Fruit fly (Drosophila melanogaster) whole organism, embryonic: ENCODE measurements around the gene Arr1.

Source experiments
- Abd-B ChIP-seq: fragments of 200-800 bp; sonication (Bioruptor generic); optimal IDR thresholded peaks from 2 replicates; lab custom pipeline; 2018; ENCODE audit warnings: missing biosample characterization, mild to moderate bottlenecking, missing genetic modification characterization, moderate library complexity
- B-H1 ChIP-seq: fragments of 200-800 bp; sonication (Bioruptor generic); IDR thresholded peaks from 3 replicates; pipeline ENCODE4 v1.3.6; 2022; ENCODE audit warnings: missing biosample characterization, missing genetic modification characterization
- Bgb ChIP-seq: fragments of 200-800 bp; sonication (Bioruptor generic); IDR thresholded peaks from 2 replicates; pipeline ENCODE4 v1.3.6; 2022; ENCODE audit warnings: missing biosample characterization, missing genetic modification characterization; ENCODE audit not compliant: partially characterized antibody
- CG11723 ChIP-seq: fragments of 200-800 bp; sonication (Bioruptor generic); optimal IDR thresholded peaks from 2 replicates; lab custom pipeline; 2017; ENCODE audit warnings: missing biosample characterization, mild to moderate bottlenecking, missing genetic modification characterization
- CG13296 ChIP-seq: fragments of 200-800 bp; sonication (Bioruptor generic); optimal IDR thresholded peaks from 3 replicates; lab custom pipeline; 2018; ENCODE audit warnings: missing biosample characterization, mild to moderate bottlenecking, missing genetic modification characterization
- CG15011 ChIP-seq: fragments of 200-800 bp; sonication (Bioruptor generic); optimal IDR thresholded peaks from 3 replicates; lab custom pipeline; 2018; ENCODE audit warnings: missing biosample characterization, mild to moderate bottlenecking, missing genetic modification characterization
- CG17328 ChIP-seq: fragments of 200-800 bp; sonication (Bioruptor generic); IDR thresholded peaks from 2 replicates; pipeline ENCODE4 v1.3.6; 2022; ENCODE audit warnings: missing biosample characterization, missing genetic modification characterization
- CG18011 ChIP-seq: fragments of 200-800 bp; sonication (Bioruptor generic); optimal IDR thresholded peaks from 2 replicates; lab custom pipeline; 2017; ENCODE audit warnings: missing biosample characterization, missing genetic modification characterization, mild to moderate bottlenecking, moderate library complexity, missing genotype
- CG2120 ChIP-seq: fragments of 200-800 bp; sonication (Bioruptor generic); optimal IDR thresholded peaks from 3 replicates; lab custom pipeline; 2016; ENCODE audit warnings: missing biosample characterization, missing genetic modification characterization
- CG2678 ChIP-seq: fragments of 200-800 bp; sonication (Bioruptor generic); optimal IDR thresholded peaks from 3 replicates; lab custom pipeline; 2019; ENCODE audit warnings: missing biosample characterization, mild to moderate bottlenecking, missing genetic modification characterization, moderate library complexity
- CG2875 ChIP-seq: fragments of 200-800 bp; sonication (Bioruptor generic); optimal IDR thresholded peaks from 2 replicates; lab custom pipeline; 2017; ENCODE audit warnings: missing biosample characterization, mild to moderate bottlenecking, missing genetic modification characterization, missing genetic modification reagents
- CG30020 ChIP-seq: fragments of 200-800 bp; optimal IDR thresholded peaks from 2 replicates; lab custom pipeline; 2019; ENCODE audit warnings: missing biosample characterization, mild to moderate bottlenecking, missing genetic modification characterization, moderate library complexity
- CG32532 ChIP-seq: fragments of 200-800 bp; sonication (Bioruptor generic); IDR thresholded peaks from 2 replicates; pipeline ENCODE4 v1.3.6; 2022; ENCODE audit warnings: missing biosample characterization, missing genetic modification characterization
- CG33557 ChIP-seq: fragments of 200-800 bp; sonication (Bioruptor generic); optimal IDR thresholded peaks from 2 replicates; lab custom pipeline; 2019; ENCODE audit warnings: missing biosample characterization, mild to moderate bottlenecking, missing genetic modification characterization, moderate library complexity
- CG3995 ChIP-seq: fragments of 200-800 bp; sonication (Bioruptor generic); optimal IDR thresholded peaks from 3 replicates; lab custom pipeline; 2016; ENCODE audit warnings: missing biosample characterization, missing genetic modification characterization
- CG4360 ChIP-seq: fragments of 200-800 bp; sonication (Bioruptor generic); IDR thresholded peaks from 2 replicates; pipeline ENCODE4 v1.3.6; 2022; ENCODE audit warnings: missing biosample characterization, missing genetic modification characterization
- CG43689 ChIP-seq: fragments of 200-800 bp; sonication (Bioruptor generic); IDR thresholded peaks from 2 replicates; pipeline ENCODE4 v1.3.6; 2022; ENCODE audit warnings: missing biosample characterization, missing genetic modification characterization
- CG4730 ChIP-seq: fragments of 200-800 bp; sonication (Bioruptor generic); IDR thresholded peaks from 2 replicates; pipeline ENCODE4 v1.3.6; 2022; ENCODE audit warnings: missing biosample characterization, missing genetic modification characterization
- CG6254 ChIP-seq: fragments of 200-800 bp; sonication (Bioruptor generic); optimal IDR thresholded peaks from 3 replicates; lab custom pipeline; 2017; ENCODE audit warnings: mild to moderate bottlenecking, missing biosample characterization, missing genetic modification reagents, missing genetic modification characterization
- CG8290 ChIP-seq, 3 experiments: fragments of 200-800 bp; sonication (Bioruptor generic); optimal IDR thresholded peaks; 2 replicates each; lab custom pipeline; 2016 to 2019; ENCODE audit warnings: missing biosample characterization in 3 of 3, missing genetic modification characterization in 3 of 3, mild to moderate bottlenecking in 2 of 3, moderate library complexity in 1 of 3
- Dad ChIP-seq: fragments of 200-800 bp; sonication (Bioruptor generic); optimal IDR thresholded peaks from 3 replicates; lab custom pipeline; 2016; ENCODE audit warnings: missing biosample characterization, missing genetic modification characterization
- Dip3 ChIP-seq: fragments of 200-800 bp; sonication (Bioruptor generic); optimal IDR thresholded peaks from 3 replicates; lab custom pipeline; 2016; ENCODE audit warnings: missing biosample characterization, missing genetic modification characterization
- E2f2 ChIP-seq: fragments of 200-800 bp; sonication (Bioruptor generic); IDR thresholded peaks from 2 replicates; pipeline ENCODE4 v1.3.6; 2022; ENCODE audit warnings: missing biosample characterization, missing genetic modification characterization
- HLH4C ChIP-seq: fragments of 200-800 bp; sonication (Bioruptor generic); IDR thresholded peaks from 3 replicates; pipeline ENCODE4 v1.3.6; 2022; ENCODE audit warnings: missing biosample characterization, missing genetic modification characterization; ENCODE audit not compliant: partially characterized antibody
- Hmr ChIP-seq: fragments of 200-800 bp; sonication (Bioruptor generic); optimal IDR thresholded peaks from 3 replicates; lab custom pipeline; 2017; ENCODE audit warnings: mild to moderate bottlenecking, missing biosample characterization, missing genetic modification reagents, missing genetic modification characterization
- Hr51 ChIP-seq, 2 experiments: fragments of 200-800 bp; sonication (Bioruptor generic); optimal IDR thresholded peaks; 2 replicates in 1 of 2; 3 replicates in 1 of 2; lab custom pipeline; 2016 to 2018; ENCODE audit warnings: missing biosample characterization in 2 of 2, missing genetic modification characterization in 2 of 2, mild to moderate bottlenecking in 1 of 2, moderate library complexity in 1 of 2
- MTF-1 ChIP-seq: fragments of 200-800 bp; sonication (Bioruptor generic); optimal IDR thresholded peaks from 2 replicates; lab custom pipeline; 2018; ENCODE audit warnings: missing biosample characterization, mild to moderate bottlenecking, missing genetic modification characterization, borderline replicate concordance
- NC2β ChIP-seq: fragments of 200-800 bp; sonication (Bioruptor generic); optimal IDR thresholded peaks from 2 replicates; lab custom pipeline; 2016; ENCODE audit warnings: missing biosample characterization, missing genetic modification characterization
- Nf-YC ChIP-seq: fragments of 200-800 bp; optimal IDR thresholded peaks from 3 replicates; lab custom pipeline; 2019; ENCODE audit warnings: missing biosample characterization, mild to moderate bottlenecking, missing genetic modification characterization, moderate library complexity
- Pdp1 ChIP-seq, 2 experiments: fragments of 200-800 bp; sonication (Bioruptor generic); optimal IDR thresholded peaks; 3 replicates each; lab custom pipeline; 2016; ENCODE audit warnings: missing biosample characterization in 2 of 2, missing genetic modification characterization in 2 of 2, mild to moderate bottlenecking in 1 of 2, moderate library complexity in 1 of 2
- Poxn ChIP-seq: fragments of 200-800 bp; sonication (Bioruptor generic); IDR thresholded peaks from 2 replicates; pipeline ENCODE4 v1.3.6; 2022; ENCODE audit warnings: missing biosample characterization, missing genetic modification characterization
- Xrp1 ChIP-seq: fragments of 200-800 bp; sonication (Bioruptor generic); IDR thresholded peaks from 2 replicates; pipeline ENCODE4 v1.3.6; 2022; ENCODE audit warnings: missing biosample characterization, missing genetic modification characterization
- ac ChIP-seq: fragments of 200-800 bp; sonication (Bioruptor generic); optimal IDR thresholded peaks from 3 replicates; lab custom pipeline; 2017; ENCODE audit warnings: missing biosample characterization, mild to moderate bottlenecking, missing genetic modification characterization
- bab2 ChIP-seq: fragments of 200-800 bp; sonication (Bioruptor generic); optimal IDR thresholded peaks from 2 replicates; lab custom pipeline; 2016; ENCODE audit warnings: missing biosample characterization, missing genetic modification characterization
- cas ChIP-seq: fragments of 200-800 bp; sonication (Bioruptor generic); IDR thresholded peaks from 2 replicates; pipeline ENCODE4 v1.3.6; 2022; ENCODE audit warnings: missing biosample characterization, missing genetic modification characterization
- ci ChIP-seq: fragments of 200-800 bp; sonication (Bioruptor generic); IDR thresholded peaks from 3 replicates; pipeline ENCODE4 v1.3.6; 2022; ENCODE audit warnings: missing biosample characterization, missing genetic modification characterization
- fd102C ChIP-seq: fragments of 200-800 bp; sonication (Bioruptor generic); optimal IDR thresholded peaks from 2 replicates; lab custom pipeline; 2018; ENCODE audit warnings: missing biosample characterization, mild to moderate bottlenecking, missing genetic modification characterization, moderate library complexity
- fd3F ChIP-seq: fragments of 200-800 bp; sonication (Bioruptor generic); optimal IDR thresholded peaks from 2 replicates; lab custom pipeline; 2018; ENCODE audit warnings: missing biosample characterization, mild to moderate bottlenecking, missing genetic modification characterization, moderate library complexity
- lilli ChIP-seq: fragments of 200-800 bp; sonication (Bioruptor generic); optimal IDR thresholded peaks from 3 replicates; lab custom pipeline; 2016; ENCODE audit warnings: missing biosample characterization, missing genetic modification characterization
- lmd ChIP-seq: fragments of 200-800 bp; sonication (Bioruptor generic); IDR thresholded peaks from 2 replicates; pipeline ENCODE4 v1.3.6; 2022; ENCODE audit warnings: missing biosample characterization, missing genetic modification characterization
- maf-S ChIP-seq: fragments of 200-800 bp; sonication (Bioruptor generic); optimal IDR thresholded peaks from 2 replicates; lab custom pipeline; 2016; ENCODE audit warnings: missing biosample characterization, missing genetic modification characterization
- pros ChIP-seq: fragments of 200-800 bp; sonication (Bioruptor generic); optimal IDR thresholded peaks from 3 replicates; lab custom pipeline; 2019; ENCODE audit warnings: missing biosample characterization, mild to moderate bottlenecking, missing genetic modification characterization, moderate library complexity
- rib ChIP-seq: fragments of 200-800 bp; sonication (Bioruptor generic); IDR thresholded peaks from 2 replicates; pipeline ENCODE4 v1.3.6; 2022; ENCODE audit warnings: missing biosample characterization, missing genetic modification characterization
- sob ChIP-seq: fragments of 200-800 bp; sonication (Bioruptor generic); IDR thresholded peaks from 2 replicates; pipeline ENCODE4 v1.3.6; 2022; ENCODE audit warnings: missing biosample characterization, missing genetic modification characterization
- sug ChIP-seq: fragments of 200-800 bp; optimal IDR thresholded peaks from 2 replicates; lab custom pipeline; 2019; ENCODE audit warnings: missing biosample characterization, mild to moderate bottlenecking, missing genetic modification characterization, moderate library complexity
- tio ChIP-seq: fragments of 200-800 bp; sonication (Bioruptor generic); optimal IDR thresholded peaks from 2 replicates; lab custom pipeline; 2017; ENCODE audit warnings: missing biosample characterization, missing genetic modification characterization, inconsistent platforms
- yki ChIP-seq: fragments of >200 bp; optimal IDR thresholded peaks from 3 replicates; lab custom pipeline; 2018

Arr1 gene

DNA sequence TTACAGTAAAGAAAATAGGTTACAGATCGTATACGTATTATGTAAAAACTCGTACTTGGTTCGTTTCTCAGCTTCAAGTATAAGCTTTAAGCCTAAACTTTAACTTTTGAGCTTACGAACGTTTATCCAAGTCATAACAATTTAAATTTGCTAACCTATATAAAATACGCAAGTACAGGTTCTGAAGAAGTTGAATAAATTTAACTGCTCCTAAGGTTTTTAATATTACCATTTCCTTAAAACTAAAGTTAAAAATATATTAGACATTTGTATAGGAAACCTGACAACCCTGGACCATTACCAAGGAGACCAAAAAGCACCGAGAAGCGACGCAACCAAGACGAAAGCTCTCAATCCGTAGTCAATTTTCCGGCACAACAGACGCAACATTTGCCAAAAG, 41.6 kb downstream of the Arr1 start, which contains the start of gene CG5758 (continued):
- TF ChIP-seq maf-S (GFP tag; lab: Kevin White, UChicago) (no peak), Pdp1 (GFP tag; optimal IDR thresholded peaks at IDR 0.05; lab: Kevin White, UChicago) (peak in 1 of 2 experiments; percentile 64), lilli (GFP tag; lab: Kevin White, UChicago) (peak; percentile 44), tio (GFP tag; lab: Kevin White, UChicago) (no peak), ci (GFP tag; lab: Robert Waterston, UW) (0 out of 3 replicates have a peak, but pooled peaks have one; percentile 37), Hmr (GFP tag; lab: Kevin White, UChicago) (peak; percentile 59), Hr51 (GFP tag; optimal IDR thresholded peaks at IDR 0.05; lab: Kevin White, UChicago) (peak in 1 of 2 experiments; percentile 57), CG32532 (GFP tag; lab: Robert Waterston, UW) (peak; percentile 42; the same call in 1 of the 2 replicates), CG2678 (tag; lab: Kevin White, UChicago) (peak; percentile 36), CG43689 (GFP tag; lab: Robert Waterston, UW) (no peak), B-H1 (no peak; the same call in 2 of the 3 replicates), CG15011 (GFP tag; lab: Kevin White, UChicago) (no peak)
- TF ChIP-seq, all 482 proteins: peak for 59

DNA sequence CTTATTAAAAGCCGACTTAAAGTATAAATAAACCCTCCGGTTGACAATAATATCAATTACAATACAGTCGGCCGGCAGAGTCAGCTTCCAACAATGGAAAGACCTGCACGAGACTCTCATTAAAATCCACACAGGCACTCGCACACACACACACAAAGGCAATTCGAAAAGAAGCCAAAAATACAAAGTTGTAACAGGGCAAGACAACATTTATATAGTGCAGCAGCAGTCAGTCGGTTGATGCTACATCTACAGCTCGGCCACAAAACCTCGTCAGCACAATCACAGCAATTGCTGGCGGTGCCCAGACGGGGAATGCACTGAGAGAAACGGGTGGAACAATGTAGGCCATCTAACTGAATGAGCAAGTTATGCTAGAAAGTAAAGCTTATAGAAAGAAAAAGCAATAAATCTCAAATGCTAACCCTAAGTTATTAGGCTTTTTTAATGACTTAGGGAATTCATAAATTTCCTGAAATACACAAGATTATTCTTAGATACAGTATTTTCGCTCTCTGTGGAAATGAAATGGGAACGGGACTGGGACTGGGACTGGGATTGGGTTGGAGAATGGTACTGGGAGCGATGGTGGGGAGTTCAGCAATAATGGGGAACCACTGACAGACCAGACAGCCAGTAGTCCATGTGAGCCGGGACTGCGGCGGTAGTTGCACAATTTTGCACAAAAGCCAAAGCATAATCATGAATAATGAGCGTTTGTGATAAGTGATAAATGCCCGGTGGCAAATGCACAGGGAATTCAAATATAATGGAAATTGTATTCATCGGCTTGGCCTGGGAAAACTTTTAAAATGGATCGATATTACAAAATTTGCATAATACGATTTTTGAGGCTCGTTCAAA, 43.5 kb downstream of the Arr1 start:
- TF ChIP-seq MTF-1 (GFP tag; lab: Kevin White, UChicago), result peak; percentile 16
- no peak for TF ChIP-seq CG30020 (tag; lab: Kevin White, UChicago)
- no peak for TF ChIP-seq pros (GFP tag; lab: Kevin White, UChicago)
- TF ChIP-seq CG18011, result no peak
- peak; percentile 23 for TF ChIP-seq CG6254 (GFP tag; lab: Kevin White, UChicago)
- no peak for TF ChIP-seq Nf-YC (tag; lab: Kevin White, UChicago)
- no peak for TF ChIP-seq cas (GFP tag; lab: Robert Waterston, UW)
- peak; percentile 64 for TF ChIP-seq Xrp1
- TF ChIP-seq CG2120 (GFP tag; lab: Kevin White, UChicago), result peak; percentile 57
- peak; percentile 6 for TF ChIP-seq NC2β (GFP tag; lab: Kevin White, UChicago)
- peak; percentile 16 for TF ChIP-seq Dad (GFP tag; lab: Kevin White, UChicago)
- TF ChIP-seq HLH4C (GFP tag; lab: Robert Waterston, UW), result no peak
- TF ChIP-seq CG4730 (GFP tag; lab: Robert Waterston, UW), result no peak
- no peak for TF ChIP-seq yki (lab: Kevin White, UChicago)
- no peak for TF ChIP-seq rib
- peak; percentile 48; the same call in 1 of the 2 replicates for TF ChIP-seq CG17328 (GFP tag; lab: Robert Waterston, UW)
- peak; percentile 55 for TF ChIP-seq lmd (GFP tag; lab: Robert Waterston, UW)
- TF ChIP-seq sug (tag; lab: Kevin White, UChicago), result no peak
- no peak for TF ChIP-seq CG33557 (GFP tag; lab: Kevin White, UChicago)
- TF ChIP-seq Abd-B (GFP tag; lab: Kevin White, UChicago), result peak; percentile 57
- TF ChIP-seq bab2 (GFP tag; lab: Kevin White, UChicago), result peak; percentile 20
- TF ChIP-seq ac (GFP tag; lab: Kevin White, UChicago), result no peak
- no peak for TF ChIP-seq CG4360 (GFP tag; lab: Robert Waterston, UW)
- TF ChIP-seq E2f2 (GFP tag; lab: Robert Waterston, UW), result 0 out of 2 replicates have a peak, but pooled peaks have one; percentile 19
- no peak for TF ChIP-seq CG8290 (GFP tag; optimal IDR thresholded peaks at IDR 0.05; lab: Kevin White, UChicago)
- no peak for TF ChIP-seq CG8290 (tag; optimal IDR thresholded peaks at IDR 0.05; lab: Kevin White, UChicago)
- TF ChIP-seq fd102C (GFP tag; lab: Kevin White, UChicago), result no peak
- no peak for TF ChIP-seq CG3995
- no peak for TF ChIP-seq fd3F
- TF ChIP-seq CG11723 (GFP tag; lab: Kevin White, UChicago), result no peak
- TF ChIP-seq Bgb, result no peak
- 0 out of 2 replicates have a peak, but pooled peaks have one; percentile 37 for TF ChIP-seq sob (GFP tag; lab: Robert Waterston, UW)
- no peak for TF ChIP-seq Poxn (GFP tag; lab: Robert Waterston, UW)
- peak; percentile 12 for TF ChIP-seq CG2875 (GFP tag; lab: Kevin White, UChicago)
- no peak for TF ChIP-seq Dip3 (GFP tag; lab: Kevin White, UChicago)
- TF ChIP-seq CG13296 (GFP tag; lab: Kevin White, UChicago), result no peak
